Worm (Caenorhabditis elegans) whole organism, young adult: ENCODE results near the gene C24H11.1.

Experiments used
- B0019.2 ChIP-seq: fragments of 200-800 bp; sonication (Bioruptor generic); conservative IDR thresholded peaks from 2 replicates; pipeline ENCODE4 v1.3.6; 2022; ENCODE audit warnings: missing genetic modification reagents, missing genetic modification characterization, missing compliant biosample characterization
- F22D6.2 ChIP-seq: sonication (generic microtip); optimal IDR thresholded peaks from 2 replicates; lab custom pipeline; 2016; ENCODE audit warnings: mild to moderate bottlenecking, missing genetic modification characterization, missing compliant biosample characterization
- F23B12.7 ChIP-seq: sonication (generic microtip); optimal IDR thresholded peaks from 2 replicates; lab custom pipeline; 2017; ENCODE audit warnings: missing genetic modification characterization, mild to moderate bottlenecking, missing compliant biosample characterization, antibody characterized with exemption, moderate library complexity; ENCODE audit not compliant: insufficient read depth
- F52B5.7 ChIP-seq: sonication (generic microtip); optimal IDR thresholded peaks from 2 replicates; lab custom pipeline; 2016; ENCODE audit warnings: mild to moderate bottlenecking, missing genetic modification characterization, missing compliant biosample characterization
- T26A5.8 ChIP-seq: sonication (generic microtip); optimal IDR thresholded peaks from 2 replicates; lab custom pipeline; 2016; ENCODE audit warnings: missing genetic modification characterization, missing compliant biosample characterization
- ZK185.1 ChIP-seq: sonication (generic microtip); optimal IDR thresholded peaks from 2 replicates; lab custom pipeline; 2016; ENCODE audit warnings: mild to moderate bottlenecking, missing genetic modification characterization, missing compliant biosample characterization; ENCODE audit not compliant: poor library complexity, severe bottlenecking
- aptf-2 ChIP-seq: fragments of 200-800 bp; sonication (Bioruptor generic); conservative IDR thresholded peaks from 2 replicates; pipeline ENCODE4 v1.3.6; 2022; ENCODE audit warnings: missing genetic modification reagents, missing genetic modification characterization, missing compliant biosample characterization
- aptf-3 ChIP-seq: fragments of 200-800 bp; sonication (Bioruptor generic); IDR thresholded peaks from 2 replicates; pipeline ENCODE4 v1.3.6; 2022; ENCODE audit warnings: missing genetic modification characterization, missing compliant biosample characterization
- athp-1 ChIP-seq: sonication (generic microtip); optimal IDR thresholded peaks from 2 replicates; lab custom pipeline; 2017; ENCODE audit warnings: mild to moderate bottlenecking, missing genetic modification characterization, missing compliant biosample characterization
- attf-3 ChIP-seq: fragments of 200-800 bp; sonication (Bioruptor generic); conservative IDR thresholded peaks from 2 replicates; pipeline ENCODE4 v1.3.6; 2022; ENCODE audit warnings: missing genetic modification reagents, missing genetic modification characterization, missing compliant biosample characterization
- ceh-58 ChIP-seq: fragments of 200-800 bp; sonication (Bioruptor generic); IDR thresholded peaks from 2 replicates; pipeline ENCODE4 v1.3.6; 2022; ENCODE audit warnings: missing genetic modification characterization, missing compliant biosample characterization
- chd-7 ChIP-seq: sonication (generic microtip); optimal IDR thresholded peaks from 2 replicates; lab custom pipeline; 2016; ENCODE audit warnings: mild to moderate bottlenecking, missing genetic modification characterization, moderate library complexity, missing compliant biosample characterization
- dox-1 ChIP-seq: fragments of 200-800 bp; sonication (Bioruptor generic); IDR thresholded peaks from 2 replicates; pipeline ENCODE4 v1.3.6; 2022; ENCODE audit warnings: missing genetic modification reagents, missing genetic modification characterization, missing compliant biosample characterization
- efl-1 ChIP-seq: fragments of 150-350 bp; optimal IDR thresholded peaks from 2 replicates; lab custom pipeline; 2014; ENCODE audit warnings: missing biosample characterization, missing genetic modification reagents, missing genetic modification characterization
- ets-4 ChIP-seq: fragments of 200-800 bp; sonication (Bioruptor generic); optimal IDR thresholded peaks from 2 replicates; lab custom pipeline; 2018; ENCODE audit warnings: mild to moderate bottlenecking, missing genetic modification characterization, missing compliant biosample characterization
- fkh-3 ChIP-seq: sonication (generic microtip); optimal IDR thresholded peaks from 2 replicates; lab custom pipeline; 2016; ENCODE audit warnings: mild to moderate bottlenecking, missing genetic modification characterization, missing compliant biosample characterization
- him-1 ChIP-seq: sonication (generic microtip); optimal IDR thresholded peaks from 2 replicates; lab custom pipeline; 2016; ENCODE audit warnings: missing genotype, missing genetic modification reagents, missing genetic modification characterization, missing compliant biosample characterization
- hlh-12 ChIP-seq: sonication (generic microtip); optimal IDR thresholded peaks from 2 replicates; lab custom pipeline; 2016; ENCODE audit warnings: missing genetic modification characterization, missing compliant biosample characterization
- hmg-20 ChIP-seq: fragments of 200-800 bp; sonication (Bioruptor generic); IDR thresholded peaks from 2 replicates; pipeline ENCODE4 v1.3.6; 2022; ENCODE audit warnings: missing genetic modification reagents, missing genetic modification characterization, missing compliant biosample characterization
- madf-10 ChIP-seq: sonication (generic microtip); optimal IDR thresholded peaks from 2 replicates; lab custom pipeline; 2016; ENCODE audit warnings: mild to moderate bottlenecking, missing genetic modification characterization, missing compliant biosample characterization
- madf-3 ChIP-seq: fragments of 200-800 bp; sonication (Bioruptor generic); IDR thresholded peaks from 2 replicates; pipeline ENCODE4 v1.3.6; 2022; ENCODE audit warnings: missing genetic modification reagents, missing genetic modification characterization, missing compliant biosample characterization
- madf-6 ChIP-seq: fragments of 200-800 bp; sonication (Bioruptor generic); IDR thresholded peaks from 2 replicates; pipeline ENCODE4 v1.3.6; 2022; ENCODE audit warnings: missing genetic modification reagents, missing genetic modification characterization, missing compliant biosample characterization
- mcd-1 ChIP-seq: fragments of 200-800 bp; sonication (Bioruptor generic); IDR thresholded peaks from 2 replicates; pipeline ENCODE4 v1.3.6; 2022; ENCODE audit warnings: missing genetic modification reagents, missing genetic modification characterization, missing compliant biosample characterization
- mel-28 ChIP-seq: sonication (generic microtip); optimal IDR thresholded peaks from 2 replicates; lab custom pipeline; 2016; ENCODE audit warnings: borderline replicate concordance, mild to moderate bottlenecking, missing genetic modification characterization, missing compliant biosample characterization
- nfya-1 ChIP-seq: sonication (generic microtip); optimal IDR thresholded peaks from 2 replicates; lab custom pipeline; 2017; ENCODE audit warnings: antibody characterized with exemption, missing compliant biosample characterization, missing genetic modification characterization, borderline replicate concordance; ENCODE audit not compliant: insufficient read depth
- nfyb-1 ChIP-seq: fragments of 200-800 bp; sonication (Bioruptor generic); IDR thresholded peaks from 2 replicates; pipeline ENCODE4 v1.3.6; 2022; ENCODE audit warnings: missing genetic modification reagents, missing genetic modification characterization, missing compliant biosample characterization
- nhr-80 ChIP-seq: sonication (generic microtip); optimal IDR thresholded peaks from 2 replicates; lab custom pipeline; 2016; ENCODE audit warnings: missing genetic modification characterization, missing compliant biosample characterization
- pbrm-1 ChIP-seq: fragments of 200-800 bp; sonication (Bioruptor generic); IDR thresholded peaks from 2 replicates; pipeline ENCODE4 v1.3.6; 2022; ENCODE audit warnings: missing genetic modification reagents, missing genetic modification characterization, missing compliant biosample characterization
- sdz-38 ChIP-seq: sonication (generic microtip); optimal IDR thresholded peaks from 2 replicates; lab custom pipeline; 2016; ENCODE audit warnings: missing genotype, missing genetic modification characterization, missing compliant biosample characterization
- sea-2 ChIP-seq: fragments of 200-800 bp; sonication (Bioruptor generic); IDR thresholded peaks from 2 replicates; pipeline ENCODE4 v1.3.6; 2022; ENCODE audit warnings: missing genetic modification characterization, missing compliant biosample characterization
- snpc-1.3 ChIP-seq: sonication (generic microtip); optimal IDR thresholded peaks from 2 replicates; lab custom pipeline; 2017; ENCODE audit warnings: missing genetic modification characterization, mild to moderate bottlenecking, missing compliant biosample characterization, antibody characterized with exemption, moderate library complexity, missing genotype, missing genetic modification reagents; ENCODE audit not compliant: insufficient read depth
- snpc-4 ChIP-seq, 5 experiments: fragments of 150-350 bp in 1 of 5; sonication (generic microtip) in 4 of 5; optimal IDR thresholded peaks; 2 replicates each; lab custom pipeline; 2014 to 2018; ENCODE audit warnings: missing genetic modification characterization in 5 of 5, missing biosample characterization in 3 of 5, antibody characterized with exemption in 2 of 5, mild to moderate bottlenecking in 2 of 5, missing compliant biosample characterization in 2 of 5, missing genotype in 2 of 5, moderate library complexity in 2 of 5, missing genetic modification reagents in 1 of 5
- somi-1 ChIP-seq: fragments of 200-800 bp; sonication (Bioruptor generic); optimal IDR thresholded peaks from 2 replicates; lab custom pipeline; 2018; ENCODE audit warnings: mild to moderate bottlenecking, missing genetic modification characterization, missing compliant biosample characterization
- tbp1 ChIP-seq: fragments of 200-800 bp; sonication (Bioruptor generic); optimal IDR thresholded peaks from 2 replicates; lab custom pipeline; 2018; ENCODE audit warnings: mild to moderate bottlenecking, missing genetic modification characterization, missing compliant biosample characterization
- tbx-9 ChIP-seq: sonication (generic microtip); optimal IDR thresholded peaks from 2 replicates; lab custom pipeline; 2016; ENCODE audit warnings: borderline replicate concordance, missing genetic modification characterization, inconsistent platforms, missing compliant biosample characterization
- unc-62 ChIP-seq: fragments of 150-350 bp; optimal IDR thresholded peaks from 2 replicates; lab custom pipeline; 2014; ENCODE audit warnings: missing biosample characterization, missing genetic modification reagents, missing genetic modification characterization
- xnd-1 ChIP-seq: sonication (generic microtip); optimal IDR thresholded peaks from 2 replicates; lab custom pipeline; 2016; ENCODE audit warnings: missing genotype, missing genetic modification reagents, missing genetic modification characterization, missing compliant biosample characterization
- zfh-2 ChIP-seq: fragments of 200-800 bp; sonication (Bioruptor generic); conservative IDR thresholded peaks from 2 replicates; pipeline ENCODE4 v1.3.6; 2022; ENCODE audit warnings: missing genetic modification reagents, missing genetic modification characterization, missing compliant biosample characterization
- zim-3 ChIP-seq: sonication (generic microtip); optimal IDR thresholded peaks from 2 replicates; lab custom pipeline; 2017; ENCODE audit warnings: mild to moderate bottlenecking, missing genetic modification characterization, moderate library complexity, missing compliant biosample characterization
- ztf-25 ChIP-seq: fragments of 200-800 bp; sonication (Bioruptor generic); IDR thresholded peaks from 2 replicates; pipeline ENCODE4 v1.3.6; 2022; ENCODE audit warnings: missing genetic modification reagents, missing genetic modification characterization, missing compliant biosample characterization
- ztf-3 ChIP-seq: fragments of 200-800 bp; sonication (Bioruptor generic); optimal IDR thresholded peaks from 2 replicates; lab custom pipeline; 2018; ENCODE audit warnings: mild to moderate bottlenecking, missing genetic modification characterization, missing compliant biosample characterization

C24H11.1 gene

ce11 chrIII:11823260-11823659 lies 35.8 kb downstream of the C24H11.1 start, which contains the start of gene C18D11.3 (continued):
- TF ChIP-seq hlh-12 = no peak
- no peak for TF ChIP-seq nfya-1 (tag; lab: Kevin White, UChicago)
- 0 out of 2 replicates have a peak, but pooled peaks have one; percentile 46 for TF ChIP-seq B0019.2 (GFP tag; lab: Robert Waterston, UW)
- TF ChIP-seq madf-6 = peak; percentile 67; the same call in 1 of the 2 replicates
- TF ChIP-seq snpc-4 (GFP tag; optimal IDR thresholded peaks at IDR 0.05; lab: Kevin White, UChicago) = peak; percentile 32
- TF ChIP-seq snpc-4 (tag; optimal IDR thresholded peaks at IDR 0.05; lab: Kevin White, UChicago) = peak in 3 of 4 experiments; percentile 26 to 71 (median 52)
- no peak for TF ChIP-seq xnd-1
- TF ChIP-seq him-1 (tag; lab: Kevin White, UChicago) = peak; percentile 16
- no peak for TF ChIP-seq sea-2 (GFP tag; lab: Robert Waterston, UW)
- TF ChIP-seq ceh-58 (GFP tag; lab: Robert Waterston, UW) = no peak
- TF ChIP-seq hmg-20 (GFP tag; lab: Robert Waterston, UW) = 0 out of 2 replicates have a peak, but pooled peaks have one; percentile 19
- TF ChIP-seq ZK185.1 (tag; lab: Kevin White, UChicago) = no peak
- peak; percentile 15 for TF ChIP-seq madf-10
- TF ChIP-seq somi-1 (GFP tag; lab: Kevin White, UChicago) = no peak
- peak; percentile 75 for TF ChIP-seq nhr-80 (tag; lab: Kevin White, UChicago)
- peak; percentile 81 for TF ChIP-seq pbrm-1 (GFP tag; lab: Robert Waterston, UW)
- peak; percentile 65 for TF ChIP-seq efl-1
- no peak for TF ChIP-seq chd-7
- TF ChIP-seq attf-3 (GFP tag; lab: Robert Waterston, UW) = no peak
- no peak for TF ChIP-seq fkh-3 (tag; lab: Kevin White, UChicago)
- no peak for TF ChIP-seq F52B5.7 (tag; lab: Kevin White, UChicago)
- no peak for TF ChIP-seq F22D6.2 (tag; lab: Kevin White, UChicago)
- TF ChIP-seq snpc-1.3 (tag; lab: Kevin White, UChicago) = no peak
- peak; percentile 57; the same call in 1 of the 2 replicates for TF ChIP-seq madf-3 (GFP tag; lab: Robert Waterston, UW)
- no peak for TF ChIP-seq zim-3 (tag; lab: Kevin White, UChicago)
- no peak for TF ChIP-seq ztf-3 (GFP tag; lab: Kevin White, UChicago)
- no peak for TF ChIP-seq unc-62 (GFP tag; lab: Kevin White, UChicago)
- TF ChIP-seq aptf-3 = no peak
- no peak for TF ChIP-seq ztf-25 (GFP tag; lab: Robert Waterston, UW)
- TF ChIP-seq athp-1 (tag; lab: Kevin White, UChicago) = peak; percentile 32
- no peak for TF ChIP-seq T26A5.8 (tag; lab: Kevin White, UChicago)
- peak; percentile 27 for TF ChIP-seq ets-4 (GFP tag; lab: Kevin White, UChicago)
- no peak for TF ChIP-seq tbx-9 (tag; lab: Kevin White, UChicago)
- TF ChIP-seq dox-1 (GFP tag; lab: Robert Waterston, UW) = peak; percentile 93
- no peak for TF ChIP-seq mel-28
- TF ChIP-seq sdz-38 = no peak
- peak; percentile 84 for TF ChIP-seq mcd-1 (GFP tag; lab: Robert Waterston, UW)

ce11 chrIII:11824088-11824487 lies 36.6 kb downstream of the C24H11.1 start:
- TF ChIP-seq zfh-2 = peak; percentile 59
- TF ChIP-seq tbp1 (GFP tag; lab: Kevin White, UChicago) = no peak
- no peak for TF ChIP-seq nfyb-1 (GFP tag; lab: Robert Waterston, UW)
- no peak for TF ChIP-seq F23B12.7 (tag; lab: Kevin White, UChicago)
- TF ChIP-seq aptf-2 (GFP tag; lab: Robert Waterston, UW) = no peak
